Fruit fly (Drosophila melanogaster) whole organism, adult: ENCODE measurements around the gene Phs.

Source experiments
- CG11617 ChIP-seq: fragments of 200-800 bp; sonication (Bioruptor generic); optimal IDR thresholded peaks from 2 replicates; lab custom pipeline; 2017; ENCODE audit warnings: mild to moderate bottlenecking, missing biosample characterization, missing genetic modification reagents, missing genetic modification characterization
- CG12768 ChIP-seq: fragments of 200-800 bp; sonication (Bioruptor generic); optimal IDR thresholded peaks from 2 replicates; lab custom pipeline; 2017; ENCODE audit warnings: missing biosample characterization, missing genetic modification characterization, mild to moderate bottlenecking, moderate library complexity, missing genetic modification reagents
- CG14711 ChIP-seq: fragments of 200-800 bp; sonication (Bioruptor generic); optimal IDR thresholded peaks from 2 replicates; lab custom pipeline; 2018; ENCODE audit warnings: missing biosample characterization, mild to moderate bottlenecking, missing genetic modification characterization, moderate library complexity
- CG1620 ChIP-seq: fragments of 200-800 bp; sonication (Bioruptor generic); optimal IDR thresholded peaks from 2 replicates; lab custom pipeline; 2016; ENCODE audit warnings: missing biosample characterization, missing genetic modification characterization
- CG33017 ChIP-seq: fragments of 200-800 bp; sonication (Bioruptor generic); optimal IDR thresholded peaks from 2 replicates; lab custom pipeline; 2018; ENCODE audit warnings: missing biosample characterization, mild to moderate bottlenecking, missing genetic modification characterization, moderate library complexity
- CG5204 ChIP-seq: fragments of 200-800 bp; sonication (Bioruptor generic); optimal IDR thresholded peaks from 2 replicates; lab custom pipeline; 2016; ENCODE audit warnings: missing biosample characterization, missing genetic modification characterization
- CG7045 ChIP-seq: fragments of 200-800 bp; sonication (Bioruptor generic); optimal IDR thresholded peaks from 2 replicates; lab custom pipeline; 2017; ENCODE audit warnings: missing biosample characterization, mild to moderate bottlenecking, missing genetic modification characterization
- CG7101 ChIP-seq: fragments of 200-800 bp; sonication (Bioruptor generic); optimal IDR thresholded peaks from 2 replicates; lab custom pipeline; 2018; ENCODE audit warnings: missing biosample characterization, mild to moderate bottlenecking, missing genetic modification characterization, moderate library complexity
- Clk ChIP-seq: fragments of 200-800 bp; sonication (Bioruptor generic); optimal IDR thresholded peaks from 2 replicates; lab custom pipeline; 2017; ENCODE audit warnings: missing biosample characterization, missing genetic modification characterization
- Crg-1 ChIP-seq: fragments of 200-800 bp; sonication (Bioruptor generic); optimal IDR thresholded peaks from 2 replicates; lab custom pipeline; 2016; ENCODE audit warnings: missing biosample characterization, missing genetic modification characterization
- Hr96 ChIP-seq: fragments of 200-800 bp; sonication (Bioruptor generic); optimal IDR thresholded peaks from 2 replicates; lab custom pipeline; 2016; ENCODE audit warnings: missing biosample characterization, missing genetic modification characterization
- Mnt ChIP-seq: fragments of 200-800 bp; sonication (Bioruptor generic); optimal IDR thresholded peaks from 2 replicates; lab custom pipeline; 2016; ENCODE audit warnings: missing biosample characterization, mild to moderate bottlenecking, missing genetic modification characterization
- bab1 ChIP-seq: fragments of 200-800 bp; sonication (Bioruptor generic); optimal IDR thresholded peaks from 3 replicates; lab custom pipeline; 2019; ENCODE audit warnings: missing biosample characterization, mild to moderate bottlenecking, missing genetic modification characterization, moderate library complexity
- cic ChIP-seq: fragments of 200-800 bp; sonication (Bioruptor generic); optimal IDR thresholded peaks from 2 replicates; lab custom pipeline; 2017; ENCODE audit warnings: missing biosample characterization, mild to moderate bottlenecking, missing genetic modification characterization, moderate library complexity
- cnc ChIP-seq, 2 experiments: fragments of >200 bp; optimal IDR thresholded peaks; 2 replicates each; lab custom pipeline; 2017
- kay ChIP-seq: fragments of 200-800 bp; sonication (Bioruptor generic); peaks from one replicate; lab custom pipeline; 2016; ENCODE audit warnings: missing biosample characterization, missing genetic modification characterization, borderline replicate concordance
- ovo ChIP-seq: fragments of 200-800 bp; sonication (Bioruptor generic); optimal IDR thresholded peaks from 2 replicates; lab custom pipeline; 2016; ENCODE audit warnings: missing biosample characterization, missing genetic modification characterization
- pad ChIP-seq: fragments of 200-800 bp; sonication (Bioruptor generic); optimal IDR thresholded peaks from 3 replicates; lab custom pipeline; 2017; ENCODE audit warnings: missing biosample characterization, missing genetic modification characterization, mild to moderate bottlenecking, moderate library complexity, missing genetic modification reagents
- tj ChIP-seq: fragments of 200-800 bp; sonication (Bioruptor generic); optimal IDR thresholded peaks from 3 replicates; lab custom pipeline; 2017; ENCODE audit warnings: missing biosample characterization, mild to moderate bottlenecking, missing genetic modification characterization, moderate library complexity
- toe ChIP-seq: fragments of 200-800 bp; sonication (Bioruptor generic); optimal IDR thresholded peaks from 2 replicates; lab custom pipeline; 2016; ENCODE audit warnings: missing biosample characterization, missing genetic modification characterization

Phs gene

DNA sequence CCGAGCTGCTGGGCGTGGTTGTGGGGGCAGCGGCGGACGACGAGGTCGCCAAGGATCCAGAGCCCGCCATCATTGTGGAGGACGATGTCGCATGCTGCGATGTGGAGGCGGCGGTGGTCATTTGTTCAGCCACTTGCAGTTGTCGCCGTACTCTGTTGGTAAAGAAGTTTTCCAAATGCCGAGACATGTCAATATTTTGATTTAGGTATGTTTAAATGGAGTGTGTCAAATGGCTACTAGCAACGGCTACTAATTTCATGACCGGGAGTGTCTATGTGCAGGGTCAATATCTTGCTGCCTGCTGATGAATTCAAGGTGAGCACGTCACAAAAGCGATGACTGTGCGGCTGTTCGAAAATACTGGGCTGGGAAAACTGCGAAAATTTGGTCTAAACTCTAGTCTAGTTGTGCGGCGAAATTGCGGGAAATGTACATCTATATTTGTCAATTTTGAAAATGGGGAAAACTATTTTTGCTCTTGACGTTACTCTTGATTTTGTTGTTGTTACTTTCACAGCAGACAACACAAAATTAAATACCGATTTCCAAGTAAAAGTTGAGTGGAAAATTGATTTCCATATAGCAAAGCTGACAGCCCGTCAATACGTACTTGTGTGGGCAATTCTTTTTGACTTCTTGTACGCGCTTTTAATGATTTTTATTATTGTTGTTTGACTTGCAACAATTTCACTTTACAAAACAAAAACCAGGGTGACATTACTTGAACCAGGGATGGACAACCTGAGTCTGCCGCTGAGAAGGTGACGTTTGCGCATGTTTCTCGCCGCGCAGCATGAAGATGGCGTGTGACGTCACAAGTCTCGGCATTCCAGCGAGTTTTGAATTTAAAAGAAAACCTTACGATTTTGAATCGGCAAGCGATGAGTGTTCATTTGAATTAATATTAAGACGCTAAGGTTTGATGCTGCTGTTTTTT is 32.0 kb upstream of the Phs start, which contains the start of gene CG7656:
Gene CG7656 (minus strand): TSS at position 731 of the 937 bp plus-strand sequence.
- TF ChIP-seq cic (GFP tag; lab: Kevin White, UChicago) (peak; percentile 61), CG7045 (no peak), CG5204 (GFP tag; lab: Kevin White, UChicago) (no peak), cnc (optimal IDR thresholded peaks at IDR 0.05; lab: Kevin White, UChicago) (no peak), toe (peak; percentile 82), tj (GFP tag; lab: Kevin White, UChicago) (peak; percentile 35), kay (no peak), CG7101 (tag; lab: Kevin White, UChicago) (peak; percentile 41), Hr96 (GFP tag; lab: Kevin White, UChicago) (no peak), ovo (no peak), CG33017 (no peak), Crg-1 (GFP tag; lab: Kevin White, UChicago) (peak; percentile 41), CG1620 (peak; percentile 72), CG14711 (peak; percentile 43), Clk (GFP tag; lab: Kevin White, UChicago) (no peak), CG11617 (GFP tag; lab: Kevin White, UChicago) (peak; percentile 17), CG12768 (GFP tag; lab: Kevin White, UChicago) (peak; percentile 5), Mnt (peak; percentile 68), pad (GFP tag; lab: Kevin White, UChicago) (no peak), bab1 (peak; percentile 53)

DNA sequence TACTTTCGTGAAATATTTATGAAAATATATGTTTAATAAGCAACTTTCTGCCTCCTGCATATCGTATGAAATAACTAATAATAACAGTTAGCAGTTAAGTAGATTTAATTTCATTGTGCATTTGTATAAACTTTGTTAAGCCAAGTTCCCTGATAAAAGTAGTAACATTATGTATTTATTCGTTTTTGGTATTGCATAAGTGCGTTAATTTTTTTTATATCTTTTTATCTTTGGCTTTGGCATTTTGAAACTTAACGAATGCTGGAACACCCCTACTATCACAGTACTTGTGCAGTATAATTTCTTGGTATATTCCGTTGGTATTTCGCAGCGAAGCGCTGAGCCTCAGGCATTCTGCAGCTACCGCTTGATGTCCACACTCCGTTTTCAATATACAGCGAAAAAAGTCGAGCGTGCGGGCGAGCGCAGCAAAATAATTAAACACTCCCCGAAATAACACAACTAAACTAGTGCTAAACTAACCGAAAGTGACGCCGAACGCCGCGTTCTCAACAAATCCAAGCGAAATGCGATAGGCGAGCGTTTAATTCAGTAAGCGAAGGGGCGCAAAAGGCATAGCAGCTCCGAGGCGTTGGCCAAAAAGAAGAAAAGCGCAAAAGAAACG is 31.1 kb upstream of the Phs start, which contains the start of gene RhoGAP71E:
Gene RhoGAP71E (plus strand): TSS at position 347 of the 625 bp plus-strand sequence.
- TF ChIP-seq CG33017 (peak; percentile 54), Mnt (peak; percentile 69), CG5204 (GFP tag; lab: Kevin White, UChicago) (no peak), CG14711 (peak; percentile 31), CG11617 (GFP tag; lab: Kevin White, UChicago) (no peak), cnc (optimal IDR thresholded peaks at IDR 0.05; lab: Kevin White, UChicago) (no peak), kay (peak; percentile 80), cic (GFP tag; lab: Kevin White, UChicago) (peak; percentile 1), CG7045 (no peak), bab1 (peak; percentile 74), pad (GFP tag; lab: Kevin White, UChicago) (peak; percentile 2), CG1620 (peak; percentile 41), CG12768 (GFP tag; lab: Kevin White, UChicago) (peak; percentile 41), toe (peak; percentile 18), ovo (no peak), Crg-1 (GFP tag; lab: Kevin White, UChicago) (peak; percentile 62), tj (GFP tag; lab: Kevin White, UChicago) (no peak), CG7101 (tag; lab: Kevin White, UChicago) (peak; percentile 61), Clk (GFP tag; lab: Kevin White, UChicago) (peak; percentile 16), Hr96 (GFP tag; lab: Kevin White, UChicago) (no peak)

dm6 chr3L:15589746-15590145 is 30.0 kb upstream of the Phs start:
- TF ChIP-seq kay, result no peak
- TF ChIP-seq CG1620, result no peak

dm6 chr3L:15590803-15591597 is 28.7 kb upstream of the Phs start:
- no peak for TF ChIP-seq bab1
- no peak for TF ChIP-seq CG11617 (GFP tag; lab: Kevin White, UChicago)
- no peak for TF ChIP-seq Clk (GFP tag; lab: Kevin White, UChicago)
- no peak for TF ChIP-seq cic (GFP tag; lab: Kevin White, UChicago)
- no peak for TF ChIP-seq Hr96 (GFP tag; lab: Kevin White, UChicago)
- no peak for TF ChIP-seq CG12768 (GFP tag; lab: Kevin White, UChicago)
- TF ChIP-seq CG14711, result no peak
- TF ChIP-seq tj (GFP tag; lab: Kevin White, UChicago), result no peak
- no peak for TF ChIP-seq CG7101 (tag; lab: Kevin White, UChicago)
- no peak for TF ChIP-seq CG5204 (GFP tag; lab: Kevin White, UChicago)
- TF ChIP-seq CG1620, result no peak

DNA sequence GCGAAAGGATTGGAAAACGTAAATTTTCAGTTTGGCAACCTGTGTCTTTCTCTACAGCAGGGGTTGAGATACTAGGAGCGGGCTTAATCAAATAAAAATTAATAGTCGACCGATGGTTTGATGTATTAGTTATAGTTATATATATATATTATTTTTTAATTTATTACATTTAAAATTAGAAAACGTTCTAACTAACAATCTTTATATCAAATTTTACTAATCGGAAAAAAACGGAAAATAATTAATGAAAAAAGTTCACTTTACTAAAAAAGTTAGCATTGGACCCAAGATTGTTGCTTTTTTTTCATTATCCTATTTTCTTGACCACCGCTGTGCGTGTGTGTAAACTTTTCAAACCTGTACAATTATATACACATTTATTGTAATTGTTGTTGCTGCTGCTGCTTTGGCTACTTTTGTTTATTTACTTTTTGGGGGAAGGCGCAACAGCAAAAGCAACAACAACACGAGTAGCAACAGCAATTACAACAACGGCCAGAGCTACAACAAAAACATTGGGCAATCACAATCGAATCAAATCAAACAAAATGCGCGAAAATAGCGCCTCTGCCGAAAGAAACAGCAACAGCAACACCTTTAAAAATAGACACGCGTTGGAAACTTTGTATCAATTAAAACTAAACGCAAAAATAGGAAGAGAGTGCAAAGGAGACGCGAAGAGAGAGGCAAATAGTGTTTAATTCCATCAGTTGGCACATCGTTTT is 27.0 kb upstream of the Phs start:
- peak; percentile 28 for TF ChIP-seq CG33017
- TF ChIP-seq CG5204 (GFP tag; lab: Kevin White, UChicago), result no peak
